Fruit fly (Drosophila melanogaster) whole organism, wandering third instar larva: Measurements from ENCODE around the gene blot.

Source experiments
- Abd-B ChIP-seq: fragments of >200 bp; optimal IDR thresholded peaks from 2 replicates; lab custom pipeline; 2017; ENCODE audit warnings: missing biosample characterization, missing genetic modification characterization
- CG32264 ChIP-seq: fragments of 200-800 bp; sonication (Bioruptor generic); optimal IDR thresholded peaks from 2 replicates; lab custom pipeline; 2016; ENCODE audit warnings: missing biosample characterization, missing genetic modification characterization
- CrebA ChIP-seq: fragments of 200-800 bp; sonication (Bioruptor generic); optimal IDR thresholded peaks from 2 replicates; lab custom pipeline; 2016; ENCODE audit warnings: missing biosample characterization, mild to moderate bottlenecking, missing genetic modification characterization, borderline replicate concordance
- Dfd ChIP-seq: fragments of >200 bp; optimal IDR thresholded peaks from 2 replicates; lab custom pipeline; 2017; ENCODE audit warnings: missing biosample characterization, missing genetic modification characterization
- Dif ChIP-seq: fragments of 200-275, 200-300 bp; sonication (Bioruptor generic); optimal IDR thresholded peaks from 2 replicates; lab custom pipeline; 2018; ENCODE audit warnings: missing biosample characterization, missing genetic modification characterization; ENCODE audit not compliant: partially characterized antibody
- GATAd ChIP-seq: sonication (Bioruptor generic); optimal IDR thresholded peaks from 2 replicates; lab custom pipeline; 2016; ENCODE audit warnings: missing biosample characterization, missing genetic modification characterization
- HLH106 ChIP-seq: fragments of 200-800 bp; optimal IDR thresholded peaks from 3 replicates; lab custom pipeline; 2019; ENCODE audit warnings: missing biosample characterization, mild to moderate bottlenecking, missing genetic modification characterization, moderate library complexity
- Hnf4 ChIP-seq: fragments of 200-800 bp; sonication (Bioruptor generic); optimal IDR thresholded peaks from 2 replicates; lab custom pipeline; 2016; ENCODE audit warnings: missing biosample characterization, mild to moderate bottlenecking, missing genetic modification characterization
- Hr78 ChIP-seq: fragments of >200 bp; optimal IDR thresholded peaks from 2 replicates; lab custom pipeline; 2017; ENCODE audit warnings: missing biosample characterization, missing genetic modification characterization
- Hr83 ChIP-seq: fragments of 200-300 bp; sonication (Bioruptor generic); optimal IDR thresholded peaks from 2 replicates; lab custom pipeline; 2016; ENCODE audit warnings: missing biosample characterization, mild to moderate bottlenecking, missing genetic modification characterization, moderate library complexity; ENCODE audit not compliant: poor library complexity, severe bottlenecking
- Jra ChIP-seq: sonication (Bioruptor generic); optimal IDR thresholded peaks from 2 replicates; lab custom pipeline; 2016; ENCODE audit warnings: missing biosample characterization, missing genetic modification characterization
- Mio ChIP-seq: sonication (Bioruptor generic); optimal IDR thresholded peaks from 2 replicates; lab custom pipeline; 2016; ENCODE audit warnings: missing biosample characterization, missing genetic modification characterization
- Myc ChIP-seq: fragments of >200 bp; optimal IDR thresholded peaks from 2 replicates; lab custom pipeline; 2017
- N ChIP-seq: fragments of >200 bp; optimal IDR thresholded peaks from 2 replicates; lab custom pipeline; 2018; ENCODE audit warnings: missing biosample characterization, missing external identifiers, missing genetic modification characterization
- Rel ChIP-seq, 2 experiments: fragments of 200-800 bp; sonication (Bioruptor generic) in 1 of 2; optimal IDR thresholded peaks; 2 replicates in 1 of 2; 3 replicates in 1 of 2; lab custom pipeline; 2016 to 2019; ENCODE audit warnings: mild to moderate bottlenecking in 2 of 2, missing biosample characterization in 2 of 2, missing genetic modification characterization in 2 of 2, moderate library complexity in 1 of 2
- Sp1 ChIP-seq: fragments of 200-800 bp; sonication (Bioruptor generic); optimal IDR thresholded peaks from 3 replicates; lab custom pipeline; 2019; ENCODE audit warnings: missing biosample characterization, mild to moderate bottlenecking, missing genetic modification characterization, moderate library complexity
- Vsx2 ChIP-seq: fragments of 200-300, 225-300 bp; sonication (Bioruptor generic); optimal IDR thresholded peaks from 2 replicates; lab custom pipeline; 2018; ENCODE audit warnings: missing biosample characterization, missing genetic modification characterization; ENCODE audit not compliant: partially characterized antibody
- brk ChIP-seq: fragments of 200-800 bp; sonication (Bioruptor generic); optimal IDR thresholded peaks from 2 replicates; lab custom pipeline; 2016; ENCODE audit warnings: missing biosample characterization, mild to moderate bottlenecking, missing genetic modification characterization
- dmrt93B ChIP-seq: fragments of 200-800 bp; sonication (Bioruptor generic); optimal IDR thresholded peaks from 2 replicates; lab custom pipeline; 2018; ENCODE audit warnings: missing biosample characterization, mild to moderate bottlenecking, missing genetic modification characterization
- ey ChIP-seq: fragments of 200-800 bp; sonication (Bioruptor generic); optimal IDR thresholded peaks from 2 replicates; lab custom pipeline; 2016; ENCODE audit warnings: missing biosample characterization, missing genetic modification characterization
- foxo ChIP-seq, 2 experiments: fragments of 200-800 bp; sonication (Bioruptor generic); optimal IDR thresholded peaks; 2 replicates in 1 of 2; 3 replicates in 1 of 2; lab custom pipeline; 2016 to 2017; ENCODE audit warnings: missing biosample characterization in 2 of 2, missing genetic modification characterization in 2 of 2
- fru ChIP-seq: fragments of 200-800 bp; sonication (Bioruptor generic); optimal IDR thresholded peaks from 3 replicates; lab custom pipeline; 2016; ENCODE audit warnings: missing biosample characterization, mild to moderate bottlenecking, missing genetic modification characterization
- h ChIP-seq: fragments of 200-800 bp; sonication (Bioruptor generic); optimal IDR thresholded peaks from 3 replicates; lab custom pipeline; 2016; ENCODE audit warnings: missing biosample characterization, mild to moderate bottlenecking, missing genetic modification characterization
- jim ChIP-seq: fragments of 175-275, 200-325 bp; sonication (Bioruptor generic); optimal IDR thresholded peaks from 2 replicates; lab custom pipeline; 2016; ENCODE audit warnings: missing biosample characterization, mild to moderate bottlenecking, missing genetic modification characterization
- lola ChIP-seq: fragments of >200 bp; optimal IDR thresholded peaks from 2 replicates; lab custom pipeline; 2017; ENCODE audit warnings: missing biosample characterization, missing genetic modification characterization
- pan ChIP-seq: fragments of >200 bp; optimal IDR thresholded peaks from 2 replicates; lab custom pipeline; 2017
- psq ChIP-seq: fragments of 200-800 bp; sonication (Bioruptor generic); optimal IDR thresholded peaks from 3 replicates; lab custom pipeline; 2017; ENCODE audit warnings: missing biosample characterization, mild to moderate bottlenecking, missing genetic modification characterization, moderate library complexity
- rgr ChIP-seq: fragments of 200-800 bp; sonication (Bioruptor generic); optimal IDR thresholded peaks from 3 replicates; lab custom pipeline; 2016; ENCODE audit warnings: missing biosample characterization, mild to moderate bottlenecking, missing genetic modification characterization
- sage ChIP-seq: fragments of 200-800 bp; sonication (Bioruptor generic); optimal IDR thresholded peaks from 2 replicates; lab custom pipeline; 2016; ENCODE audit warnings: missing biosample characterization, mild to moderate bottlenecking, missing genetic modification characterization
- tai ChIP-seq: sonication (Bioruptor generic); optimal IDR thresholded peaks from 2 replicates; lab custom pipeline; 2016; ENCODE audit warnings: missing biosample characterization, missing genetic modification characterization
- woc ChIP-seq: sonication (Bioruptor generic); optimal IDR thresholded peaks from 2 replicates; lab custom pipeline; 2016; ENCODE audit warnings: missing biosample characterization, mild to moderate bottlenecking, missing genetic modification characterization

Gene blot

dm6 chr3L:17393098-17393497, 28.2 kb downstream of the blot start:
- TF ChIP-seq N (GFP tag; lab: Kevin White, UChicago) (no peak), Myc (no peak), foxo (GFP tag; optimal IDR thresholded peaks at IDR 0.05; lab: Kevin White, UChicago) (no peak), jim (GFP tag; lab: Kevin White, UChicago) (no peak), fru (GFP tag; lab: Kevin White, UChicago) (no peak), Hnf4 (GFP tag; lab: Kevin White, UChicago) (no peak), Jra (GFP tag; lab: Kevin White, UChicago) (no peak), Hr83 (GFP tag; lab: Kevin White, UChicago) (no peak), lola (no peak), Abd-B (GFP tag; lab: Kevin White, UChicago) (no peak)

dm6 chr3L:17392412-17392811, 28.9 kb downstream of the blot start:
- no peak for TF ChIP-seq CG32264
- no peak for TF ChIP-seq Jra (GFP tag; lab: Kevin White, UChicago)
- TF ChIP-seq fru (GFP tag; lab: Kevin White, UChicago): no peak
- no peak for TF ChIP-seq Vsx2
- no peak for TF ChIP-seq HLH106
- TF ChIP-seq Hr78: no peak
- no peak for TF ChIP-seq Abd-B (GFP tag; lab: Kevin White, UChicago)
- TF ChIP-seq lola: no peak
- no peak for TF ChIP-seq tai (GFP tag; lab: Kevin White, UChicago)
- no peak for TF ChIP-seq N (GFP tag; lab: Kevin White, UChicago)
- TF ChIP-seq Myc: no peak
- TF ChIP-seq psq (GFP tag; lab: Kevin White, UChicago): no peak
- no peak for TF ChIP-seq h (GFP tag; lab: Kevin White, UChicago)
- no peak for TF ChIP-seq CrebA (GFP tag; lab: Kevin White, UChicago)
- TF ChIP-seq GATAd (GFP tag; lab: Kevin White, UChicago): no peak
- TF ChIP-seq foxo (GFP tag; optimal IDR thresholded peaks at IDR 0.05; lab: Kevin White, UChicago): no peak
- TF ChIP-seq Dfd (GFP tag; lab: Kevin White, UChicago): no peak
- no peak for TF ChIP-seq dmrt93B (GFP tag; lab: Kevin White, UChicago)

DNA sequence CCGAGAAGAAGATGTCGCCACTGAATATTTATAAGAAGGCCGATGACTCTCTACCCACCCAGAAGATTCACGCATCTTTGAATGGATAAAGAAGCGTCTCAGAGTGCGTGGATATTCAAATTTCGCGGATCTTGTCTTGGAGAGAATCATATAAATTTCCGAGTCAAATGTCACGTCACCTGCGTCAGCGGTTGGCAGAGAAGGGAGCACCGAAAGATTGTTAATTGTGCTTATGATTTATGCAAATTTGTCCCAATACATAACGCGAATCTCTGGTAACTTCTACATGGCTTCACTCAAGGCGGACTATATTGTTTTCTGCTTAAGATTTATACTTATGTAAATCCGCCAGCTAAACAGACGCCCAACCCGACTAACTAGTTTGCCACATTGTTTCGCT, 30.2 kb downstream of the blot start:
- no peak for TF ChIP-seq lola
- TF ChIP-seq, all 38 proteins: peak for 0

- TF ChIP-seq Dif (no peak), GATAd (GFP tag; lab: Kevin White, UChicago) (peak; percentile 6)
These were observed 32.4 kb downstream of the blot start, which contains the start of gene CG13731 for dm6 chr3L:17388895-17389294. Gene CG13731, minus strand, starts transcription at chr3L:17388956.

DNA sequence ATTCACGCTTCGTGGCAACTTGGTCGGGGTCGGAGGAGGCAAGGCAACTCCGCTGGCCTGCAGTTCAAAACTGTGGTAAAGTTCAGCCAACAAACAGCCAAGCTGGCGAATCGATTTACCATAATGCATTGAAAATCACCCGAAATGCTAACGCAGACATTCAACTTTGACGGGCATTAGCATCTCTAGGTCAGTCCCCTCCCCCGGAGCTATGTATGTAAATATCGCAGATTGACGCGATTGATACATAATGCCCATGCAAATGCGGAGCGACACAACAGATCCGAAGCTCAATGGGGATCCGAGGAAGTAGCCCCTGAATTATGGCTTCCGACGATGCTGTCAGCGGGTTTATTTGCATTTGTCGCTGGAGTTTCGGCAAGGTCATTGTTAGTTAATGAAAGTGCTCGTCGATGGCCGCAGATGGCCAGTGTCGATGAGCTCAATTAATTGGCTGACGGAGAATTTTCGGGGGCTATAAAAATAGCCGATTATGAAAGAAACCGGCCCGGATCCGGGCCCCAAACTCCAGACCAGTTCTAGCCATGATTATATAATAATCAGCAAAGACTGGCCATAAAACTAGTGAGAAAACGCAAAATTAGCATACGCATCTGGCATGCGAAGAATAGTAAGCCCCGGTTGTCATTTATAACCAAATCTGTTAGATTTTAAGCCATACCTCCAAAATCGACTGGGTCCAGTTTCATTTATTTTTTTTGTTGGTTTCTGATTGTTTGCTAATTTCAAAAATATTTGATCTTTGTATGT, 34.5 kb downstream of the blot start:
- TF ChIP-seq Jra (GFP tag; lab: Kevin White, UChicago): no peak
- no peak for TF ChIP-seq Hr78
- TF ChIP-seq sage (GFP tag; lab: Kevin White, UChicago): no peak
- TF ChIP-seq Mio (GFP tag; lab: Kevin White, UChicago): no peak
- TF ChIP-seq Hr83 (GFP tag; lab: Kevin White, UChicago): no peak
- TF ChIP-seq dmrt93B (GFP tag; lab: Kevin White, UChicago): no peak
- TF ChIP-seq Sp1 (GFP tag; lab: Kevin White, UChicago): no peak
- TF ChIP-seq brk (GFP tag; lab: Kevin White, UChicago): no peak
- TF ChIP-seq woc (GFP tag; lab: Kevin White, UChicago): no peak

- TF ChIP-seq GATAd (GFP tag; lab: Kevin White, UChicago): no peak
- no peak for TF ChIP-seq fru (GFP tag; lab: Kevin White, UChicago)
- TF ChIP-seq pan (lab: Kevin White, UChicago): no peak
- TF ChIP-seq psq (GFP tag; lab: Kevin White, UChicago): no peak
- no peak for TF ChIP-seq dmrt93B (GFP tag; lab: Kevin White, UChicago)
- TF ChIP-seq N (GFP tag; lab: Kevin White, UChicago): no peak
- TF ChIP-seq Abd-B (GFP tag; lab: Kevin White, UChicago): no peak
- TF ChIP-seq CrebA (GFP tag; lab: Kevin White, UChicago): no peak
- TF ChIP-seq Hr78: no peak
- TF ChIP-seq Rel (GFP tag; optimal IDR thresholded peaks at IDR 0.05; lab: Kevin White, UChicago): no peak
- TF ChIP-seq Rel (tag; optimal IDR thresholded peaks at IDR 0.05; lab: Kevin White, UChicago): no peak
- TF ChIP-seq rgr (GFP tag; lab: Kevin White, UChicago): no peak
- no peak for TF ChIP-seq ey (GFP tag; lab: Kevin White, UChicago)
- TF ChIP-seq Vsx2: no peak
- TF ChIP-seq, all 38 proteins: peak for 0
These were observed 37.6 kb downstream of the blot start for dm6 chr3L:17383714-17384113.
